Worm (Caenorhabditis elegans) whole organism, young adult: ENCODE data around the gene F36D4.4.

ENCODE experiments used
- B0019.2 ChIP-seq: fragments of 200-800 bp; sonication (Bioruptor generic); conservative IDR thresholded peaks from 2 replicates; pipeline ENCODE4 v1.3.6; 2022; ENCODE audit warnings: missing genetic modification reagents, missing genetic modification characterization, missing compliant biosample characterization
- T26A5.8 ChIP-seq: sonication (generic microtip); optimal IDR thresholded peaks from 2 replicates; lab custom pipeline; 2016; ENCODE audit warnings: missing genetic modification characterization, missing compliant biosample characterization
- egl-44 ChIP-seq: fragments of 200-800 bp; sonication (Bioruptor generic); IDR thresholded peaks from 2 replicates; pipeline ENCODE4 v1.3.6; 2022; ENCODE audit warnings: missing genetic modification reagents, missing genetic modification characterization, missing compliant biosample characterization
- lin-35 ChIP-seq, 3 experiments: fragments of 150-350 bp in 2 of 3; sonication (generic microtip) in 1 of 3; optimal IDR thresholded peaks; 2 replicates each; lab custom pipeline; 2014 to 2018; ENCODE audit warnings: missing biosample characterization in 3 of 3, missing genetic modification characterization in 3 of 3, missing genetic modification reagents in 3 of 3
- madf-8 ChIP-seq: fragments of 200-800 bp; sonication (Bioruptor generic); conservative IDR thresholded peaks from 2 replicates; pipeline ENCODE4 v1.3.6; 2022; ENCODE audit warnings: missing genetic modification reagents, missing genetic modification characterization, missing compliant biosample characterization
- mxl-1 ChIP-seq: sonication (generic microtip); optimal IDR thresholded peaks from 2 replicates; lab custom pipeline; 2016; ENCODE audit warnings: missing genetic modification characterization, missing compliant biosample characterization
- nfya-1 ChIP-seq: sonication (generic microtip); optimal IDR thresholded peaks from 2 replicates; lab custom pipeline; 2017; ENCODE audit warnings: antibody characterized with exemption, missing compliant biosample characterization, missing genetic modification characterization, borderline replicate concordance; ENCODE audit not compliant: insufficient read depth
- nfya-2 ChIP-seq: fragments of 200-800 bp; sonication (Bioruptor generic); IDR thresholded peaks from 2 replicates; pipeline ENCODE4 v1.3.6; 2022; ENCODE audit warnings: missing genetic modification reagents, missing genetic modification characterization, missing compliant biosample characterization
- nhr-120 ChIP-seq: fragments of 200-800 bp; sonication (Bioruptor generic); IDR thresholded peaks from 2 replicates; pipeline ENCODE4 v1.3.6; 2022; ENCODE audit warnings: missing genetic modification characterization, missing compliant biosample characterization
- pha-4 ChIP-seq: fragments of 150-350 bp; sonication (generic microtip); optimal IDR thresholded peaks from 2 replicates; lab custom pipeline; 2014; ENCODE audit warnings: missing biosample characterization, missing genetic modification reagents, missing genetic modification characterization

DNA sequence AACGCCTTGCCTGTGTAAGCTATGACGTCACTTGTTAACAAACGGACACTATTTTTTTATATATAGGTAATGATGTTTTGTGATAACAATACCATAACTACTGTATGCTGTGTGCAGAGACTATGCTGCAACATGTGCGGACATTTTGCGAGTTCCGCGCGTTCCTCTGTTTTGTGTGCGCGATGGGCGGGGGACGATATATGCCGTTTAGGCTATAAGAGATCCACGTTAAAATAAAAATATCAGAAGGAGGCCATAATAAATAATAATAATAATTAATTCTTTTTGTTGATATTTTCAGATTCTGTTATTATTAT lies 25.5 kb upstream of the F36D4.4 start:
- TF ChIP-seq nfya-1 (tag; lab: Kevin White, UChicago) (no peak), nfya-2 (GFP tag; lab: Robert Waterston, UW) (no peak), B0019.2 (GFP tag; lab: Robert Waterston, UW) (no peak), mxl-1 (tag; lab: Kevin White, UChicago) (no peak), pha-4 (no peak), egl-44 (no peak), madf-8 (GFP tag; lab: Robert Waterston, UW) (0 out of 2 replicates have a peak, but pooled peaks have one; percentile 3), T26A5.8 (tag; lab: Kevin White, UChicago) (no peak), nhr-120 (no peak), lin-35 (GFP tag; optimal IDR thresholded peaks at IDR 0.05; lab: Kevin White, UChicago) (no peak)
